Worm (Caenorhabditis elegans): ENCODE measurements around the gene kcc-1.

kcc-1 gene

DNA sequence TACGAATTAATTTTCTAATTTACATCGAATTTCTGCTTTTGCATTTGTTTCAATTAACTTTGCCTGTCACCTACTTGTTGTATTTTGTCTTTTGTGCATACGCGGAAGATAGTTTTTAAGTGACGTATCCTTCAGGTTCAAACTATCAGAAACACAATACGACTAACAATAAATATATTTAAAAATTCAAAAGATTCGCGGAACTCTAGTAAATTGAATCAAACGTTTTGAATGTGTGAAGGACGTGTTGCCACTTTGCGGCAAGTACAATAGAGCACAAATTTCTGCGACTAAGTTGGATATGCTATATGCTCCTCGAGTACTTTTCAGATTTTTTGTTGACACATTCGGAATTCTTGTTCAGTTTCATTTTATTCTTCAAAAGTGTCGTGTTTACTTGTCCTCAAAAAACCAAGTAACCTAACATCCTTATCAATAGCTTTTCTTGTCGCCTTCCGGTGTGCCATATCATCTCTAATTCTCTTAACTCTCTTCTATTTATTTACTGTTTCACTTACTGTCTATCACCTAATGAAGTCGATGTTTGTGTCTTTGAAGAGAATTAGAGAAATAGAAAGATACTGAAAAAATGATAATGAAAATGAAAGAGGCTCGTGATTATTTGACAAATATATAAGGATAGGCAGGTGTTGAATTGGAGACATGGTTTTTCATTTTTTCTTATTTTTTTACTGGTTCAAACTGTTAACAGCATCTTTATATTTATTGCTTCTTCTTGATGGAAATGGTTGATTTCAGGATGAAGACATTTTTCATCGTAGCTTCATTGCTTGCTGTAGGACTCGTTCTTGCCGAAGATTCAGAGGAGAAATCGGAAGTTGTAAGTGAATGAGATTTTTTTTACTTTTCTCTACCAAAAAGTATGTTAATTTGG, 17.3 kb upstream of the kcc-1 start, which contains the start of gene srlf-7:
TSS of gene srlf-7 (plus strand) at position 760 of the 895 bp plus-strand sequence.
- TF ChIP-seq unc-62 (GFP tag; optimal IDR thresholded peaks at IDR 0.05) = no peak

DNA sequence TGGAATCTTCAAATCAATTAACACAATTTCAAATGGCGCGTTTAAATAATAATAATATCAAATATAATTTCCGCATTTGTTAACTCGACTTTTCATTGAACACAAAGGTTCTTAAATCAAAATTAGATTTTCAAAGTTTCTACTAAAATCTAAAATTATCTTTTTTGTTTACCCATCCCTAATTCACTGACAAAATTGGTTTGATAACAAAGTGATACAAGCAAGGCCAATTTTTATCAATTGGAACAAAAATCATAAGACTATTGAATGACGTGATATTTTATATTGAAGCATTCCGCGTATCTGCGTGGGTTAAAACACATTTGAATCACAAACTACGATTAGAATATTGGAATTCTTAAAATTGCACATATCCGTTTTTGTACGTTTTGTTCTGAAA, 15.7 kb upstream of the kcc-1 start:
- no peak for TF ChIP-seq unc-62 (GFP tag; optimal IDR thresholded peaks at IDR 0.05)

DNA sequence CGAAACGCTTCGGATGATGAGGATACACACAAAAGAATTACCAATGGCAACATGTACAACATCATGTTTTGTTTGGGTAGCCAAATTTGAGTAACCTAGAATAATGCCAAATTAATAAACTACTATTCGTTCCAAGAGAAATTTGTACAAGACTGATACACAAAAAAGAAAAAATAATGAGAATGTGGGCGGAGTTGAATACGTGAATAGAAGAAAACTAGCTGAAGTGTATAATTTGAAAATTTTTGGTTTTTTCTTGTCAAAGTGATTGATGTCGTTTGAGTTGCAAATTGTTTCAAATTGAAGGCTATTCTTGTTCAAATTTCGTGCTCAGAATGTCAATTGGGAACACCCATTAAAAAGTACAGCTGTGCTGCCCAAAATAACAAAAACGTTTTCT, 14.3 kb upstream of the kcc-1 start, which contains the start of gene R13A1.5:
TSS of gene R13A1.5 (minus strand) at position 101 of the 400 bp plus-strand sequence.
- no peak for TF ChIP-seq unc-62 (GFP tag; optimal IDR thresholded peaks at IDR 0.05)

DNA sequence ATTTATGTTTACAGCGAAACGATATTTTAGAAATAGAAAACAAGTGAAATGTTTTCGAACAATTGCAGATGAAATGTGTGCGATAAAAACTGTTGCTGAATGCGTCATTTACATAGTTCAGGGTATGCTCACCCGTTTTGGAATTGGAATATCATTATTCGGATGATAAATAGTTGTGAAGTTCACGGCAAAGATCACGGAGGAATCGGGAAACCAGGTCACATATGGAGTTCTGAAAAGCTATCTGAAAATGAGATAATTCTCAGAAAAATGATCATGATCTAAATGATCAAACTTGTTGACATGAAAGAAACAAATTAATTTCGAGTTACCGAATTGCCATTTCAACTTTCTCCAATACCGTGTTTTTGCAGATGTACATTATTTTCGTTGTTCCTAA, 10.3 kb upstream of the kcc-1 start, which contains the start of gene best-16:
TSS of gene best-16 (minus strand) at position 101 of the 400 bp plus-strand sequence.
- TF ChIP-seq unc-62 (GFP tag; optimal IDR thresholded peaks at IDR 0.05) = no peak

DNA sequence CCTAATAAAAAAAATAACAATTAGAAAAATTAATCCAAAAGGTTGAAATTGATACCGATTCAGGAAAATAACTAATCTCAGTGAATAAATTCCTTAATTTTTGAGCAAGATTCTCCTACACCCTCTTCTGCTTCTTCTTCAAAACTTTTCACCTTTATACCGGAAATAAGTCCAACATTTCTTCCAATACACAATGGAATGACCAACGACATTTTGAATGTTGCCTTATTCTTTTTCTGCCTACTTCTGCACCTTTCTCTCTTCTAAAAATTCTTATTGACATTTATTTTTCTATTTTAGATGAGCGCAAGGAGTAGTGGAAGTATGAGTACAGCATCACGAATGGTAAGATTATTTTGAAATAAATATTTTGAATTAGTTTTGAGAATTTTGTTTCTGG, 9.2 kb upstream of the kcc-1 start, which contains the start of gene unc-8:
TSS of gene unc-8 (plus strand) at position 301 of the 400 bp plus-strand sequence.
- TF ChIP-seq unc-62 (GFP tag; optimal IDR thresholded peaks at IDR 0.05) = no peak

DNA sequence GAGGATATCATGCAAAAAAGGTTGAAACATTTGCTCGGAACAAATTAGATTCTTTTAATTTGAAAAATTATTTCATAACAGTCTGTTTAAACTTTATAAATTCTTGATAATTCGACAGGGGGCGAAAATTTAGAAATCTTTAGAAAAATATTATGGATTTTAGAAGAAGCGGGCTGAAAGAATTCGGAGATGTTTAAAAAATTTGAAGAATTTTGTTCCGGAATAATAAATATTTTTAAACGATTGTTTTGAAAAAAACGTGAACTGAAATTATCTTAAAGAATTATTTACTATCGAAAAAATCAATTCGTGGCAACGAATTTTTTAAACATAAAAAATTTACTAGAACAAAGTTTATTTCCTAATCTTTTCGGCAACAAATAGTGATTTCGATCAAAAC, 2.4 kb upstream of the kcc-1 start, which contains the start of gene R13A1.3:
TSS of gene R13A1.3 (plus strand) at position 301 of the 400 bp plus-strand sequence.
- no peak for TF ChIP-seq unc-62 (GFP tag; optimal IDR thresholded peaks at IDR 0.05)

DNA sequence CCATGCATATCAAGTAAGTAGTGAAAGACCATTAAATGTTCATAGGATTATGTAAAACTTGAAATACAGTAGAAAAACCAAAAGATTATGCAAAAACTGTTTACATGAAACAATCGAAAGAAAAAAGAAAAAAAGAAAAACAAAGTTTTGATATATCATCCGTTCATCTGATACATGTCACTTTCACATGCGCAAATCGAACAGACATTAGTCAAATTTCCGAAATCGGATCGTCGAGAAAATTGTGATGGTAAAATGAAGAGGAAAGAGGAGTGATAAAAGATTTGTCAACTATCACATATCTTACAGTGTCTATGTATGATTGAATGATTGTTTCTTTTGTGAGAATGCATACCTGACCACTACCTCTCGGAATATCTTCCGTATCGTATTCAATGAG, 2.9 kb downstream of the kcc-1 start:
- no peak for TF ChIP-seq unc-62 (GFP tag; optimal IDR thresholded peaks at IDR 0.05)

DNA sequence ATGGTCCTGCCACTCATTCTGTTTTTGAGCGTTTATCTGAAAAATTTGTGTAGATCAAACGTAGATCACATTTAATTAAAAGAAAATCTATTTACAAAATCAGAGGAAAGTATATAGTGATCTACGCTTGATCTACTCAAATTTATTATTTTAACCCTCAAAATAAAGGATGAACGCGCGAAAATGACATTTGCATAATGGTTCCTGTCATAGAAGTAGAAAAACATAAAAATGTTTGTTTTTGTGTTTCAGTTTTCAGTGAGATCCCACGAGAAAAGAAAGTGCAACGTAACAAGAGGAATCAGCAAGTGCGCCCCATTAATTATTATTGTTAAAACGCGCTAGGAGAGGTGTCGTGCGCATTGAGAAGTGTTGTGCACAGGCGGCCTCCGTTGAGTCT, 5.2 kb downstream of the kcc-1 start:
- TF ChIP-seq unc-62 (GFP tag; optimal IDR thresholded peaks at IDR 0.05) = no peak

DNA sequence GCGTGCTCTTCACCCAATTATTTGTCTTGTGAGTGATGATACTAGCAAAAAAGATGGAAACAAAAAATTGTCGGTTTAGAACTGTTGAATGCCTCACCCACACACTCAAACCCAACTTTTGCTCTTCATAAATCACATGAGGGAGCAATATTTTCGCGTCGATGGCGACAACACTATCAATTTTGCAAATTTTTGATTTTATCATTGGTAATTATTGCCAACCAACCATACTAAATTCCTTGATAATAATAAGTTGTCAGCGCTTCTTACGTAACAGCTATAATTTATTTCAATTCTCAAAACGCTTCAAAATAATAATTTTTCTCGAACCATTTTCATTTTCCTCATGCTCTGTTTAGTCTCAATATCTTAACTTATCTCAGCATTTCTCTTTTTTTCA, 6.7 kb downstream of the kcc-1 start:
- no peak for TF ChIP-seq unc-62 (GFP tag; optimal IDR thresholded peaks at IDR 0.05)

DNA sequence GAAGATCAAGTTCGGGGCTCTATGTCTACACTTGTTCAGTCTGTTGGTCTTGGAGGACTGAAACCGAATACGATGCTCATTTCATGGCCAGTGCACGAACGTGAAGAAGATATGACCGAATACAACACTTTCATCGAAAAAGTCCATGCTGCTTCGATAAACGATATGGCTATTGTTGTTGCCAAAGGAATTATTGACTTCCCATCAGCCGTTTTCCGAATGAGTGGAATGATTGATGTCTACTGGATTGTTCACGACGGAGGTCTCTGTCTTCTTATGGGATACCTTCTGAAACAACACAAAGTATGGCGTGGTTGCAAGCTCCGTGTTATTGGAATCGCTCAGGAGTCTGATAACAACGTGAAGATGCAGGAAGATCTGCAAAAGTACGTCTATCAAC, 10.1 kb downstream of the kcc-1 start:
- TF ChIP-seq unc-62 (GFP tag; optimal IDR thresholded peaks at IDR 0.05) = no peak

DNA sequence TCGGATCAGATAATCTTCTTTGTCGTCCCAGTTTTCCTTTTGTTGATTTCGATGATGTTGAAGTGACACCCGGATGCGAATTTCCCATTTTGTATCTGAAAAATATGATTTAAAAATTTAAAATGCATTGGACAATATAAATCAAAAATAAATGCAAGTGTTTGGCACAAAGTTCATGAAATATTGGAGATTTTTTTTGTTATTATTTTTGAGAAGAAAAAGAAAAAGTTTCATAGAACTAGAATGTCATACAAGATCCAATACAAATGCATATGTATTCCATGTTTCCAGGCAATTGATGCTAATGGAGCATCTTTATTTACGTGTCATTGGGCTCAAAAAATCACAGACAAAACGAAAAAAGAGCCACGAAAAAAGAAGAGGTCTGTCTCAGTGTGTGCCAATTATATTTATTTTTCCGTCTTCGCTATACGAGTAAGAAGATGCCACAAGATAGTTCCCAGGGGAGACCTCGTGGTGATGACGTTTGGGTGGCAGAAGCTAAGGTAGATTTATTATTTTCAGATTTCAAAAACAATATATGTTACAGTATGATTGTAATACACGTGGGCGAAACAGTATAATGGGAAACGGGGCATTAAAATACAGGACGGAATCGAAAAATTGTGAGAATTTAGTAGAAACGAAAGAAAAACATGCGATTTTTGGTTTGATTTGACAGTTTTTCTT, 13.5 kb downstream of the kcc-1 start, which contains the start of the genes glb-23 and R13A1.1:
TSS of gene glb-23 (minus strand) at position 101 of the 690 bp plus-strand sequence.
TSS of gene R13A1.1 (plus strand) at position 640 of the 690 bp plus-strand sequence.
- no peak for TF ChIP-seq unc-62 (GFP tag; optimal IDR thresholded peaks at IDR 0.05)

DNA sequence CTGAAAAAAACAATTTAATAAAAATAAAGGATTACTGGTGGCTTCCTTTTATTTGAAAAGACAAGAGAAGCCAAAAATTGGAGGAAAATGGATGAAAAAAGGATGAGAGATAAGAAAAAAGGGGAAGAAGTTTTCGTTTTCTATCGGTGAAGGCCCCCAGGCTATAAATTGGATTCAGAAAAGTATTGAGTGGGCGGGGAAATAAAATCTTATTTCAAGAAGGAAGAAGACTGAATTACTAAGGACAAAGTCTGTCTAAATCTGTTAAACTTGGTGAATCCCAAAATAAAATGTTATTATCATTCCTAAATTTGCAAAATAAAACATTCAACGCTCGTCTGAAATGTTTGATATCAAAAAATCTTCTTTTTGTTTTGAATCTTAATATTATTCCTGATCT, 16.0 kb downstream of the kcc-1 start:
- TF ChIP-seq unc-62 (GFP tag; optimal IDR thresholded peaks at IDR 0.05) = no peak

DNA sequence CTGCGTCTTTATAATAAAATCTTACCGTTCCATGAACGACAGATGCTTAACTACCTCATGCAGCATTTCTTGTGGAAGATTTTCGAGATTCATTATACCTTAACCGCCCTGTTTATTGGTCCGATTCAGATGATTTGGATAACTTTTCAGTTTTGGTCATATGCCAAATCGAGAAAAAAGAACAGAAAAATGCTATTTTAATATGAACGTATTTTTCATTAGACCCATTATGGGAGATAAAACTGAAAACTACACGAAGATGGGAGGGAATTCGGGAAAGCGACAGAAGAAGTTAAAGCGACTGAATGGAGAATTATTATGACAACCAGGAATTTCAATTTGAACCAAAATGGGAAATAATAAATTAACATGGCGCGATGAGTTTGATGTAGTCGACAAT, 21.0 kb downstream of the kcc-1 start, which contains the start of gene R13A1.10:
TSS of gene R13A1.10 (minus strand) at position 101 of the 400 bp plus-strand sequence.
- no peak for TF ChIP-seq unc-62 (GFP tag; optimal IDR thresholded peaks at IDR 0.05)

DNA sequence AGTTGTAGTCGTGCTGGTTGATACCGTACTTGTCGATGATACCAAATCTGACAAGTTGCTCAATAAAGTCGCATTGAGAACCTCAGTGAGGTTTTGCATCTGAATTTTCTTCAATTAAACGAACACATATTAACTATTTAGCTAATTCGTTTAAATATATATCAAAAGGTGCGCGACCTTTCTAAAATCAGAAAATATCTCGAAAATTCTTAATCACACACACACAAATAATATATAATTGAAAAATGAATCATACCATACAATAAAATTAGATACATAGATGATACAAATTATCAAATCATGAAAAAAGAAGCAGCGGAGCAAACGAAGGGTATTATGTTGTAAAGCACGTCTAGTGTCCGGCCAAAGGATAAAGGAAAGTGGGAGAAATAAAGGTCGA, 22.1 kb downstream of the kcc-1 start, which contains the start of gene D2024.5:
TSS of gene D2024.5 (minus strand) at position 101 of the 400 bp plus-strand sequence.
- no peak for TF ChIP-seq unc-62 (GFP tag; optimal IDR thresholded peaks at IDR 0.05)

DNA sequence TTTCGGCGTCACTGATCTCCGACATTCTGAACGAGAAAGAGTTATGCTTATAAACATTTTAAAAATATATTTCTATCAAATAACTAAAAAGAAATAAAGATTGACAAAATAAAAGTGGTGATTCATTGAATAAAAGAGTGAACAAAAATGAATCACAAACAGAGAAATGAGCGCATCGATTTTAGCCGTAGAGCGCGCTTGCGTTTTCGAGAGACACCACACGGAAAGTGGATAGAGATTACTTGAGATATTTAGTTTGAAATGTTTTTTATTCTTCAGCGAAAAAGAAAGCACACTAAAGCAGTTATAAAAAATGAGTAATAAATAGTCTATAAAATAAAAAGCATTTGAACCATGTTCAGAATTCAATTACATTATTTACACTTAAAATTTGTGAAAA, 24.1 kb downstream of the kcc-1 start, which contains the start of gene cap-1:
TSS of gene cap-1 (minus strand) at position 26 of the 400 bp plus-strand sequence.
- TF ChIP-seq unc-62 (GFP tag; optimal IDR thresholded peaks at IDR 0.05) = no peak

DNA sequence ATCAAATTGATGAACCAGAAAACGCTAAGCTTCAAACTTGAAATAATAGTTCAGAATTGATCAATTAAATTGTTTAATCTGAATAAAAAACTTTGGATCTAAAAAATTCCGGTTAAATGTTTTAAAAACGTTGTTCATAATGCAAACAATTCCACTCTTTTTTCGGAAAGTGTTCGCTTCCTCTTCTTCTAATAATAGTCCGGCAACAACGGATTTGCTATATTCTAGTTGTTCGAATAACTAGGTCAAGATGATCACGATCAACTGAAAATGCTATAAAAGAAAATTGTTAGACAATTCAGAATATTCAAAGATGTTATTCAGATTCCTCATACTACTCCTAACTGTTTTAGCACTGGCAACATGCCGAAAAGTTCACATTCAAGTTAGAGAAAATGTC, 24.9 kb downstream of the kcc-1 start, which contains the start of gene D2024.4:
TSS of gene D2024.4 (plus strand) at position 301 of the 400 bp plus-strand sequence.
- no peak for TF ChIP-seq unc-62 (GFP tag; optimal IDR thresholded peaks at IDR 0.05)
